Worm (Caenorhabditis elegans): ENCODE results near the gene myo-3.

- no peak for TF ChIP-seq nhr-10 (tag; optimal IDR thresholded peaks at IDR 0.05)
- TF ChIP-seq jun-1 (tag; optimal IDR thresholded peaks at IDR 0.05), result no peak
- TF ChIP-seq nhr-28 (tag; optimal IDR thresholded peaks at IDR 0.05), result no peak
- no peak for TF ChIP-seq Y75B8A.6 (GFP tag; IDR thresholded peaks at IDR 0.05)
- TF ChIP-seq nhr-25 (tag; optimal IDR thresholded peaks at IDR 0.05; ENCODE audit: borderline replicate concordance, insufficient read depth), result no peak
- TF ChIP-seq nhr-76 (tag; optimal IDR thresholded peaks at IDR 0.05), result no peak
- TF ChIP-seq ceh-82 (tag; optimal IDR thresholded peaks at IDR 0.05), result no peak
- no peak for TF ChIP-seq zip-2 (tag; optimal IDR thresholded peaks at IDR 0.05)
- TF ChIP-seq unc-62 (GFP tag; optimal IDR thresholded peaks at IDR 0.05 in 1 of 2), result peak in 1 of 2 experiments; percentile 61
- no peak for TF ChIP-seq unc-62 (tag; optimal IDR thresholded peaks at IDR 0.05)
- no peak for TF ChIP-seq nhr-237 (tag; optimal IDR thresholded peaks at IDR 0.05)
Observed at ce11 chrV:12197748-12198147, 36.4 kb downstream of the myo-3 start.
